Fruit fly (Drosophila melanogaster): ENCODE results near the gene Taf10.

dm6 chr2L:2737561-2737960 is 30.1 kb upstream of the Taf10 start:
- no peak for TF ChIP-seq Dll (optimal IDR thresholded peaks at IDR 0.05)
- TF ChIP-seq psq (optimal IDR thresholded peaks at IDR 0.05) = no peak

Measured in whole organism.